Worm (Caenorhabditis elegans) whole organism, L4 larva: ENCODE results near the gene coq-5.

Experiments
- F10B5.3 ChIP-seq: sonication (generic microtip); optimal IDR thresholded peaks from 2 replicates; lab custom pipeline; 2016; ENCODE audit warnings: mild to moderate bottlenecking, missing genetic modification characterization, missing compliant biosample characterization
- F37D6.2 ChIP-seq: sonication (generic microtip); optimal IDR thresholded peaks from 2 replicates; lab custom pipeline; 2016; ENCODE audit warnings: mild to moderate bottlenecking, missing genetic modification characterization, missing compliant biosample characterization
- F44E2.7 ChIP-seq: fragments of 200-800 bp; sonication (Bioruptor generic); IDR thresholded peaks from 2 replicates; pipeline ENCODE4 v2.1.2; 2022; ENCODE audit warnings: missing genetic modification characterization, missing compliant biosample characterization
- F49E8.2 ChIP-seq: sonication (generic microtip); optimal IDR thresholded peaks from 2 replicates; lab custom pipeline; 2016; ENCODE audit warnings: missing compliant biosample characterization, mild to moderate bottlenecking, missing genetic modification characterization, borderline replicate concordance
- R02D3.7 ChIP-seq: fragments of 150-350 bp; sonication (generic microtip); optimal IDR thresholded peaks from 3 replicates; lab custom pipeline; 2014; ENCODE audit warnings: missing biosample characterization, missing genetic modification characterization
- T20F7.1 ChIP-seq: fragments of 200-800 bp; sonication (Bioruptor generic); optimal IDR thresholded peaks from 2 replicates; lab custom pipeline; 2018; ENCODE audit warnings: mild to moderate bottlenecking, missing genetic modification characterization, missing compliant biosample characterization
- T26A8.4 ChIP-seq: fragments of 200-800 bp; sonication (Bioruptor generic); IDR thresholded peaks from 2 replicates; pipeline ENCODE4 v1.3.6; 2022; ENCODE audit warnings: missing genetic modification characterization, missing compliant biosample characterization
- aha-1 ChIP-seq: fragments of 150-350 bp; peaks from one replicate; lab custom pipeline; 2014; ENCODE audit warnings: missing biosample characterization, missing genetic modification characterization
- aly-2 ChIP-seq: sonication (generic microtip); optimal IDR thresholded peaks from 2 replicates; lab custom pipeline; 2018; ENCODE audit warnings: missing biosample characterization, missing genetic modification characterization
- ama-1 ChIP-seq: fragments of 150-350 bp; optimal IDR thresholded peaks from 2 replicates; lab custom pipeline; 2014; ENCODE audit warnings: inconsistent platforms, mixed read lengths
- arid-1 ChIP-seq: fragments of 200-800 bp; sonication (Bioruptor generic); conservative IDR thresholded peaks from 2 replicates; pipeline ENCODE4 v1.3.6; 2022; ENCODE audit warnings: missing genetic modification reagents, missing genetic modification characterization, missing compliant biosample characterization
- attf-4 ChIP-seq: sonication (generic microtip); optimal IDR thresholded peaks from 3 replicates; lab custom pipeline; 2017; ENCODE audit warnings: missing biosample characterization, missing genetic modification characterization
- ceh-20 ChIP-seq: fragments of 200-800 bp; sonication (Bioruptor generic); IDR thresholded peaks from 2 replicates; pipeline ENCODE4 v1.3.6; 2022; ENCODE audit warnings: missing genetic modification reagents, missing genetic modification characterization, missing compliant biosample characterization
- ceh-28 ChIP-seq: fragments of 150-350 bp; optimal IDR thresholded peaks from 2 replicates; lab custom pipeline; 2014; ENCODE audit warnings: missing biosample characterization, missing genetic modification reagents, missing genetic modification characterization
- ceh-62 ChIP-seq: sonication (generic microtip); optimal IDR thresholded peaks from 2 replicates; lab custom pipeline; 2017; ENCODE audit warnings: missing biosample characterization, missing genetic modification characterization
- ceh-82 ChIP-seq: sonication (generic microtip); optimal IDR thresholded peaks from 2 replicates; lab custom pipeline; 2017; ENCODE audit warnings: missing biosample characterization, missing genetic modification characterization
- ctbp-1 ChIP-seq: fragments of 200-800 bp; sonication (Bioruptor generic); IDR thresholded peaks from 2 replicates; pipeline ENCODE4 v1.3.6; 2022; ENCODE audit warnings: missing genetic modification reagents, missing genetic modification characterization, missing compliant biosample characterization
- daf-19 ChIP-seq: fragments of 200-800 bp; sonication (Bioruptor generic); conservative IDR thresholded peaks from 2 replicates; pipeline ENCODE4 v1.3.6; 2022; ENCODE audit warnings: missing genetic modification characterization, missing compliant biosample characterization
- duxl-1 ChIP-seq: sonication (generic microtip); optimal IDR thresholded peaks from 2 replicates; lab custom pipeline; 2016; ENCODE audit warnings: mild to moderate bottlenecking, missing genetic modification characterization, moderate library complexity, missing compliant biosample characterization; ENCODE audit not compliant: poor library complexity
- dve-1 ChIP-seq: sonication (generic microtip); optimal IDR thresholded peaks from 2 replicates; lab custom pipeline; 2017; ENCODE audit warnings: antibody characterized with exemption, mild to moderate bottlenecking, missing genetic modification characterization, missing compliant biosample characterization; ENCODE audit not compliant: insufficient read depth
- egl-27 ChIP-seq: sonication (generic microtip); optimal IDR thresholded peaks from 3 replicates; lab custom pipeline; 2017; ENCODE audit warnings: missing biosample characterization, missing genetic modification reagents, missing genetic modification characterization
- egl-43 ChIP-seq: fragments of 200-800 bp; sonication (Bioruptor generic); IDR thresholded peaks from 2 replicates; pipeline ENCODE4 v1.3.6; 2022; ENCODE audit warnings: missing genetic modification reagents, missing genetic modification characterization, missing compliant biosample characterization
- gei-8 ChIP-seq: fragments of 200-800 bp; sonication (Bioruptor generic); optimal IDR thresholded peaks from 2 replicates; lab custom pipeline; 2018; ENCODE audit warnings: mild to moderate bottlenecking, missing genetic modification characterization, missing compliant biosample characterization
- hif-1 ChIP-seq, 2 experiments: sonication (generic microtip); optimal IDR thresholded peaks; 2 replicates each; lab custom pipeline; 2016 to 2017; ENCODE audit warnings: missing compliant biosample characterization in 2 of 2, missing genetic modification characterization in 2 of 2, missing genetic modification reagents in 2 of 2, missing genotype in 2 of 2, mild to moderate bottlenecking in 1 of 2
- lin-15B ChIP-seq: fragments of 150-350 bp; sonication (generic microtip); optimal IDR thresholded peaks from 3 replicates; lab custom pipeline; 2014; ENCODE audit warnings: missing biosample characterization, missing genetic modification characterization
- lin-29 ChIP-seq: fragments of 200-800 bp; sonication (Bioruptor generic); IDR thresholded peaks from 2 replicates; pipeline ENCODE4 v1.3.6; 2022; ENCODE audit warnings: missing genetic modification reagents, missing genetic modification characterization, missing compliant biosample characterization
- lin-39 ChIP-seq: fragments of 150-350 bp; optimal IDR thresholded peaks from 2 replicates; lab custom pipeline; 2014; ENCODE audit warnings: missing biosample characterization, missing genetic modification reagents, missing genetic modification characterization
- madf-5 ChIP-seq, 2 experiments: fragments of 200-800 bp; sonication (Bioruptor generic); IDR thresholded peaks; 2 replicates each; pipeline ENCODE4 v1.3.6; 2022; ENCODE audit warnings: missing compliant biosample characterization in 2 of 2, missing genetic modification characterization in 2 of 2
- madf-9 ChIP-seq: fragments of 200-800 bp; sonication (Bioruptor generic); conservative IDR thresholded peaks from 2 replicates; pipeline ENCODE4 v1.3.6; 2022; ENCODE audit warnings: missing genetic modification reagents, missing genetic modification characterization, missing compliant biosample characterization
- mxl-2 ChIP-seq: fragments of 200-800 bp; sonication (Bioruptor generic); conservative IDR thresholded peaks from 2 replicates; pipeline ENCODE4 v1.3.6; 2022; ENCODE audit warnings: missing genetic modification reagents, missing genetic modification characterization, missing compliant biosample characterization
- nhr-11 ChIP-seq: fragments of 150-350 bp; optimal IDR thresholded peaks from 2 replicates; lab custom pipeline; 2014; ENCODE audit warnings: missing biosample characterization, missing genetic modification characterization
- nhr-25 ChIP-seq: sonication (generic microtip); optimal IDR thresholded peaks from 2 replicates; lab custom pipeline; 2017; ENCODE audit warnings: missing genetic modification characterization, mild to moderate bottlenecking, missing compliant biosample characterization, antibody characterized with exemption, moderate library complexity, borderline replicate concordance; ENCODE audit not compliant: insufficient read depth
- nhr-28 ChIP-seq: fragments of 150-350 bp; optimal IDR thresholded peaks from 2 replicates; lab custom pipeline; 2014; ENCODE audit warnings: missing biosample characterization, missing genetic modification characterization
- nhr-41 ChIP-seq: fragments of 200-800 bp; sonication (Bioruptor generic); IDR thresholded peaks from 2 replicates; pipeline ENCODE4 v1.3.6; 2022; ENCODE audit warnings: missing genetic modification reagents, missing genetic modification characterization, missing compliant biosample characterization
- nhr-42 ChIP-seq: fragments of 200-800 bp; sonication (Bioruptor generic); IDR thresholded peaks from 2 replicates; pipeline ENCODE4 v1.3.6; 2022; ENCODE audit warnings: missing genetic modification characterization, missing compliant biosample characterization
- nhr-48 ChIP-seq: sonication (generic microtip); optimal IDR thresholded peaks from 2 replicates; lab custom pipeline; 2016; ENCODE audit warnings: mild to moderate bottlenecking, missing genetic modification characterization, missing compliant biosample characterization
- nhr-76 ChIP-seq: fragments of 150-350 bp; optimal IDR thresholded peaks from 2 replicates; lab custom pipeline; 2014; ENCODE audit warnings: missing biosample characterization, missing genetic modification characterization
- nhr-77 ChIP-seq: fragments of 150-350 bp; optimal IDR thresholded peaks from 2 replicates; lab custom pipeline; 2014; ENCODE audit warnings: missing biosample characterization, missing genetic modification characterization
- saeg-2 ChIP-seq: fragments of 200-800 bp; sonication (Bioruptor generic); IDR thresholded peaks from 2 replicates; pipeline ENCODE4 v1.3.6; 2022; ENCODE audit warnings: missing genetic modification reagents, missing genetic modification characterization, missing compliant biosample characterization
- sdz-12 ChIP-seq: fragments of 200-800 bp; sonication (Bioruptor generic); optimal IDR thresholded peaks from 2 replicates; lab custom pipeline; 2018; ENCODE audit warnings: mild to moderate bottlenecking, missing genetic modification characterization, missing compliant biosample characterization
- set-16 ChIP-seq: fragments of 200-800 bp; sonication (Bioruptor generic); IDR thresholded peaks from 2 replicates; pipeline ENCODE4 v1.3.6; 2022; ENCODE audit warnings: missing genetic modification reagents, missing genetic modification characterization, missing compliant biosample characterization
- skn-1 ChIP-seq: fragments of 150-350 bp; optimal IDR thresholded peaks from 2 replicates; lab custom pipeline; 2014; ENCODE audit warnings: missing biosample characterization, missing genetic modification characterization
- spr-1 ChIP-seq: sonication (generic microtip); optimal IDR thresholded peaks from 2 replicates; lab custom pipeline; 2016; ENCODE audit warnings: mild to moderate bottlenecking, missing genetic modification characterization, missing compliant biosample characterization
- spr-3 ChIP-seq: fragments of 200-800 bp; sonication (Bioruptor generic); optimal IDR thresholded peaks from 2 replicates; lab custom pipeline; 2018; ENCODE audit warnings: mild to moderate bottlenecking, missing genetic modification characterization, missing compliant biosample characterization
- tra-1 ChIP-seq: fragments of 200-800 bp; sonication (Bioruptor generic); IDR thresholded peaks from 2 replicates; pipeline ENCODE4 v1.3.6; 2022; ENCODE audit warnings: missing genetic modification reagents, missing genetic modification characterization, missing compliant biosample characterization
- zfp-2 ChIP-seq: sonication (generic microtip); optimal IDR thresholded peaks from 2 replicates; lab custom pipeline; 2016; ENCODE audit warnings: mild to moderate bottlenecking, missing genetic modification characterization, missing compliant biosample characterization
- zip-2 ChIP-seq: fragments of 150-350 bp; optimal IDR thresholded peaks from 2 replicates; lab custom pipeline; 2014; ENCODE audit warnings: missing biosample characterization, missing genetic modification characterization
- ztf-11 ChIP-seq: fragments of 150-350 bp; optimal IDR thresholded peaks from 2 replicates; lab custom pipeline; 2014; ENCODE audit warnings: missing biosample characterization, missing genetic modification characterization

The coq-5 gene

DNA sequence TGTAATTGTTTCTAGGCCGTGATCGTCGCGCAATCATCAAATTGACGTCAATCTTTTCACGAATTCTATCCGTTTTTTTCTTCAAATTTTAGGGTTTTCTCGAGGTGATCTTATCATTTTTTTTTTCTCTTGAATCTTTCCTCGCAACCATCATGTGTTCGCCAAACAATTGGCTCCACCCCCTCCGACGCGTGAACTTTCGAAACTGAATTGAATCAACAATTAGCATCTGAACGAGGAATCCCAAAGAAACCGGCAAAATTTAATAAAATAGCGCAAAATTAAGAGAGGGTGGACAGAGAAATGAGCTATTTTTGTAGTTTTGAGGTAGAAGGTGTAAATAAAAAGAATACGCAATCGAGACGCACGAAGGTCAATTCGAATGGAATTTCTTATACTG, 14.5 kb upstream of the coq-5 start (continued):
- TF ChIP-seq attf-4 (tag; lab: Kevin White, UChicago) (no peak), ceh-20 (GFP tag; lab: Robert Waterston, UW) (no peak), spr-3 (GFP tag; lab: Kevin White, UChicago) (no peak), lin-39 (no peak), lin-15B (tag; lab: Kevin White, UChicago) (no peak), saeg-2 (GFP tag; lab: Robert Waterston, UW) (no peak), zip-2 (tag; lab: Kevin White, UChicago) (no peak), tra-1 (GFP tag; lab: Robert Waterston, UW) (no peak), F44E2.7 (no peak), T26A8.4 (GFP tag; lab: Robert Waterston, UW) (no peak), ceh-28 (no peak)
- TF ChIP-seq, all 104 proteins: peak for 4

DNA sequence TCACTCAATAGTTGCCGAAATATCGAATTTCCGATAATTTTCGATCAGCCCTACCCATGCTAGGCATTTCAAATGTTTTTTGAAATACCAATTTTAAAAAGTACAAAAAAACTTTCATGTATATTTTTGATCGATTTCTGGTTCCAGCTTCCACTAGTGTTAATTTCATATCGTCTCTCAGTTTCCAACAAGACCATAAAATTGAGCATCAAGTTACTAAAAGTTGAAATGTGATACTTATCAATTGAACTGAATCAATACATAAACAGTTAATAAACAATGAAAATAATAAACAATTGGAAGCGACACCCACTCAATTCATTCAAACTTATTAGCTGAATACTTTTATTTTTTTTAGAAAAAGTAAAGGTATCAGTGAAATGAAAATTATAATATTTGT, 7.9 kb upstream of the coq-5 start, which contains the start of gene cup-4:
cup-4 (plus strand) TSS at position 301 of the 400 bp plus-strand sequence.
- TF ChIP-seq duxl-1 (tag; lab: Kevin White, UChicago), result no peak
- TF ChIP-seq F10B5.3 (tag; lab: Kevin White, UChicago), result no peak
- TF ChIP-seq gei-8 (GFP tag; lab: Kevin White, UChicago), result no peak
- TF ChIP-seq mxl-2 (GFP tag; lab: Robert Waterston, UW), result no peak
- no peak for TF ChIP-seq egl-27 (tag; lab: Kevin White, UChicago)
- no peak for TF ChIP-seq nhr-76
- no peak for TF ChIP-seq nhr-48 (tag; lab: Kevin White, UChicago)
- TF ChIP-seq nhr-41 (GFP tag; lab: Robert Waterston, UW), result no peak
- TF ChIP-seq nhr-25 (tag; lab: Kevin White, UChicago), result no peak
- TF ChIP-seq arid-1 (GFP tag; lab: Robert Waterston, UW), result no peak
- TF ChIP-seq ceh-62, result no peak
- TF ChIP-seq T20F7.1 (GFP tag; lab: Kevin White, UChicago), result no peak
- no peak for TF ChIP-seq sdz-12 (GFP tag; lab: Kevin White, UChicago)
- TF ChIP-seq spr-1 (tag; lab: Kevin White, UChicago), result no peak
- no peak for TF ChIP-seq nhr-42 (GFP tag; lab: Robert Waterston, UW)
- TF ChIP-seq, all 104 proteins: peak for 0

DNA sequence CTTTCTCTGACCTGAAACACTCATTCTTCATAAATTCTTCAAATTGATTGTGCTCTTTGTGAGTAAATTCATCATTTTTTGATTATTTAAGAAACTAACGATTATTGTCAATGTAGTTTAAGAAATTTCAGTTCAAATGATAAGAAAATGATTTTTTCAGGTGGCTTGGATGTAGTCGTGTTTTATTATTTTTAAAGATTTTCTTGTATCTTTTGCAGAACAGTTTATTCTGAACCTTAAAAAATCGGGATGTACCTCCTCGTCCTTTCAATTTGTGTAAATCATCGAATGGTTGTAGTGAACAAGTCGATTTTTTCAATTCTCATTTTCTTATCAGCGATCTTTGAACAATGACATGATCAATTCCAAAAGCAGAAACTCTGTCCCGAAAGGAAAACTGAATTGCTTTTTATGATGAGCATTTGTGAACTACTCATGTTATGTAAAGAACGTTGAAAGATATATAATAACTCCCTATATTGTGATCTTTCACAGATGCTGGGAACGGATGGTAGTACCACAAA, 7.0 kb upstream of the coq-5 start, which contains the start of gene slc-17.3:
slc-17.3 (minus strand) TSS at position 51 of the 524 bp plus-strand sequence.
- no peak for TF ChIP-seq nhr-76
- TF ChIP-seq arid-1 (GFP tag; lab: Robert Waterston, UW), result no peak
- no peak for TF ChIP-seq zfp-2 (tag; lab: Kevin White, UChicago)
- no peak for TF ChIP-seq set-16 (GFP tag; lab: Robert Waterston, UW)
- TF ChIP-seq nhr-28 (tag; lab: Kevin White, UChicago), result peak; percentile 44
- TF ChIP-seq ceh-28, result no peak
- no peak for TF ChIP-seq skn-1 (tag; lab: Kevin White, UChicago)
- no peak for TF ChIP-seq ctbp-1 (GFP tag; lab: Robert Waterston, UW)
- TF ChIP-seq aha-1 (tag; lab: Kevin White, UChicago), result peak; percentile 31
- TF ChIP-seq lin-29 (GFP tag; lab: Robert Waterston, UW), result no peak
- TF ChIP-seq madf-9 (GFP tag; lab: Robert Waterston, UW), result no peak
- no peak for TF ChIP-seq ama-1
- no peak for TF ChIP-seq madf-5 (GFP tag; IDR thresholded peaks at IDR 0.05; lab: Robert Waterston, UW)
- TF ChIP-seq lin-15B (tag; lab: Kevin White, UChicago), result no peak
- peak; percentile 16 for TF ChIP-seq nhr-77 (tag; lab: Kevin White, UChicago)
- no peak for TF ChIP-seq aly-2 (tag; lab: Kevin White, UChicago)
- TF ChIP-seq hif-1 (tag; optimal IDR thresholded peaks at IDR 0.05; lab: Kevin White, UChicago), result no peak
- TF ChIP-seq daf-19 (GFP tag; lab: Robert Waterston, UW), result no peak
- TF ChIP-seq ztf-11, result no peak
- no peak for TF ChIP-seq R02D3.7 (tag; lab: Kevin White, UChicago)
- no peak for TF ChIP-seq F37D6.2
- TF ChIP-seq egl-43, result no peak
- no peak for TF ChIP-seq ceh-82 (tag; lab: Kevin White, UChicago)
- no peak for TF ChIP-seq tra-1 (GFP tag; lab: Robert Waterston, UW)
- no peak for TF ChIP-seq dve-1 (tag; lab: Kevin White, UChicago)
- TF ChIP-seq zip-2 (tag; lab: Kevin White, UChicago), result no peak
- TF ChIP-seq nhr-42 (GFP tag; lab: Robert Waterston, UW), result no peak
- TF ChIP-seq saeg-2 (GFP tag; lab: Robert Waterston, UW), result no peak
- no peak for TF ChIP-seq nhr-11 (tag; lab: Kevin White, UChicago)
- no peak for TF ChIP-seq F49E8.2
